Fruit fly (Drosophila melanogaster) whole organism, pupa: ENCODE results near the gene Argk2.

Experiments used
- CG10348 ChIP-seq: fragments of 200-800 bp; sonication (Bioruptor generic); IDR thresholded peaks from 2 replicates; pipeline ENCODE4 v1.3.6; 2022; ENCODE audit warnings: missing biosample characterization, missing genetic modification characterization
- CG12605 ChIP-seq: fragments of 200-800 bp; sonication (Bioruptor generic); IDR thresholded peaks from 2 replicates; pipeline ENCODE4 v1.3.6; 2022; ENCODE audit warnings: missing biosample characterization, missing genetic modification characterization
- CG13204 ChIP-seq: fragments of 200-800 bp; sonication (Bioruptor generic); optimal IDR thresholded peaks from 2 replicates; lab custom pipeline; 2018; ENCODE audit warnings: missing biosample characterization, mild to moderate bottlenecking, missing genetic modification characterization, moderate library complexity
- CG14655 ChIP-seq: fragments of 200-800 bp; sonication (Bioruptor generic); optimal IDR thresholded peaks from 3 replicates; lab custom pipeline; 2017; ENCODE audit warnings: mild to moderate bottlenecking, missing biosample characterization, missing genetic modification reagents, missing genetic modification characterization
- CG15710 ChIP-seq: fragments of 200-800 bp; sonication (Bioruptor generic); optimal IDR thresholded peaks from 2 replicates; lab custom pipeline; 2018; ENCODE audit warnings: missing biosample characterization, mild to moderate bottlenecking, missing genetic modification characterization, moderate library complexity
- CG17806 ChIP-seq: fragments of 200-800 bp; sonication (Bioruptor generic); optimal IDR thresholded peaks from 2 replicates; lab custom pipeline; 2018; ENCODE audit warnings: missing biosample characterization, mild to moderate bottlenecking, missing genetic modification characterization, moderate library complexity
- CG32121 ChIP-seq: fragments of 200-800 bp; sonication (Bioruptor generic); IDR thresholded peaks from 2 replicates; pipeline ENCODE4 v1.3.6; 2022; ENCODE audit warnings: missing biosample characterization, missing genetic modification characterization
- CG34367 ChIP-seq: fragments of 200-800 bp; sonication (Bioruptor generic); optimal IDR thresholded peaks from 2 replicates; lab custom pipeline; 2018; ENCODE audit warnings: missing biosample characterization, mild to moderate bottlenecking, missing genetic modification characterization
- CG4496 ChIP-seq: fragments of 200-800 bp; sonication (Bioruptor generic); IDR thresholded peaks from 3 replicates; pipeline ENCODE4 v1.3.6; 2022; ENCODE audit warnings: missing biosample characterization, missing genetic modification characterization
- CG8159 ChIP-seq: fragments of 200-800 bp; sonication (Bioruptor generic); optimal IDR thresholded peaks from 3 replicates; lab custom pipeline; 2018; ENCODE audit warnings: missing biosample characterization, mild to moderate bottlenecking, missing genetic modification characterization, moderate library complexity
- CG8301 ChIP-seq: fragments of 200-800 bp; sonication (Bioruptor generic); optimal IDR thresholded peaks from 2 replicates; lab custom pipeline; 2018; ENCODE audit warnings: missing biosample characterization, mild to moderate bottlenecking, missing genetic modification characterization
- CG9948 ChIP-seq: fragments of 200-800 bp; sonication (Bioruptor generic); optimal IDR thresholded peaks from 2 replicates; lab custom pipeline; 2018; ENCODE audit warnings: missing biosample characterization, mild to moderate bottlenecking, missing genetic modification characterization, moderate library complexity
- D1 ChIP-seq: fragments of 200-800 bp; sonication (Bioruptor generic); optimal IDR thresholded peaks from 2 replicates; lab custom pipeline; 2018; ENCODE audit warnings: missing biosample characterization, mild to moderate bottlenecking, missing genetic modification characterization, moderate library complexity
- EcR ChIP-seq: fragments of 200-800 bp; sonication (Bioruptor generic); optimal IDR thresholded peaks from 3 replicates; lab custom pipeline; 2019; ENCODE audit warnings: missing biosample characterization, missing genetic modification characterization, mild to moderate bottlenecking, moderate library complexity, missing genetic modification reagents
- Ets98B ChIP-seq: fragments of 200-800 bp; sonication (Bioruptor generic); IDR thresholded peaks from 2 replicates; pipeline ENCODE4 v1.3.6; 2022; ENCODE audit warnings: missing biosample characterization, missing genetic modification characterization
- Pif1A ChIP-seq: fragments of 200-800 bp; sonication (Bioruptor generic); optimal IDR thresholded peaks from 3 replicates; lab custom pipeline; 2016; ENCODE audit warnings: missing biosample characterization, missing genetic modification characterization
- Pif1B ChIP-seq: fragments of 200-800 bp; sonication (Bioruptor generic); optimal IDR thresholded peaks from 3 replicates; lab custom pipeline; 2016; ENCODE audit warnings: missing biosample characterization, missing genetic modification characterization
- Snoo ChIP-seq: fragments of 200-800 bp; sonication (Bioruptor generic); optimal IDR thresholded peaks from 3 replicates; lab custom pipeline; 2017; ENCODE audit warnings: missing biosample characterization, mild to moderate bottlenecking, missing genetic modification characterization, inconsistent platforms
- fd96Ca ChIP-seq: fragments of 200-800 bp; sonication (Bioruptor generic); IDR thresholded peaks from 3 replicates; pipeline ENCODE4 v1.3.6; 2022; ENCODE audit warnings: missing biosample characterization, missing genetic modification characterization
- gl ChIP-seq: fragments of 200-800 bp; sonication (Bioruptor generic); optimal IDR thresholded peaks from 2 replicates; lab custom pipeline; 2018; ENCODE audit warnings: missing biosample characterization, mild to moderate bottlenecking, missing genetic modification characterization
- rn ChIP-seq: fragments of 200-800 bp; sonication (Bioruptor generic); IDR thresholded peaks from 2 replicates; pipeline ENCODE4 v1.3.6; 2022; ENCODE audit warnings: missing biosample characterization, missing genetic modification characterization

Argk2 gene

dm6 chr3L:9047062-9047461 lies at the start of gene Argk2:
Argk2 (plus strand) TSS chr3L:9047439.
- TF ChIP-seq CG4496 (GFP tag; lab: Robert Waterston, UW) (peak; percentile 55; the same call in 2 of the 3 replicates), fd96Ca (no peak), CG15710 (tag; lab: Kevin White, UChicago) (no peak), CG9948 (tag; lab: Kevin White, UChicago) (no peak), gl (tag; lab: Kevin White, UChicago) (no peak), CG12605 (GFP tag; lab: Robert Waterston, UW) (no peak)

dm6 chr3L:8997686-8998239 lies 49.5 kb upstream of the Argk2 start, which contains the start of the genes smg and CG5087:
smg (minus strand) TSS chr3L:8997989.
CG5087 (plus strand) TSS chr3L:8998184.
- TF ChIP-seq CG9948 (tag; lab: Kevin White, UChicago), result no peak
- TF ChIP-seq CG17806 (tag; lab: Kevin White, UChicago), result no peak
- TF ChIP-seq CG8159 (tag; lab: Kevin White, UChicago), result no peak
- 0 out of 2 replicates have a peak, but pooled peaks have one; percentile 10 for TF ChIP-seq rn (GFP tag; lab: Robert Waterston, UW)
- no peak for TF ChIP-seq CG4496 (GFP tag; lab: Robert Waterston, UW)
- no peak for TF ChIP-seq CG12605 (GFP tag; lab: Robert Waterston, UW)
- TF ChIP-seq CG8301 (tag; lab: Kevin White, UChicago), result no peak
- TF ChIP-seq gl (tag; lab: Kevin White, UChicago), result no peak
- TF ChIP-seq Pif1A, result no peak
- TF ChIP-seq Snoo (tag; lab: Kevin White, UChicago), result no peak
- TF ChIP-seq D1 (tag; lab: Kevin White, UChicago), result no peak
- TF ChIP-seq CG32121 (GFP tag; lab: Robert Waterston, UW), result peak; percentile 22; the same call in 1 of the 2 replicates

- TF ChIP-seq Snoo (tag; lab: Kevin White, UChicago) (no peak), CG32121 (GFP tag; lab: Robert Waterston, UW) (no peak), gl (tag; lab: Kevin White, UChicago) (no peak), CG15710 (tag; lab: Kevin White, UChicago) (no peak), CG13204 (no peak), CG14655 (no peak), fd96Ca (no peak), CG8301 (tag; lab: Kevin White, UChicago) (no peak), Pif1B (GFP tag; lab: Kevin White, UChicago) (no peak), D1 (tag; lab: Kevin White, UChicago) (no peak), CG8159 (tag; lab: Kevin White, UChicago) (no peak), EcR (GFP tag; lab: Kevin White, UChicago) (no peak), Pif1A (no peak), CG17806 (tag; lab: Kevin White, UChicago) (no peak), Ets98B (no peak), CG4496 (GFP tag; lab: Robert Waterston, UW) (no peak), CG34367 (tag; lab: Kevin White, UChicago) (no peak), CG10348 (no peak), CG12605 (GFP tag; lab: Robert Waterston, UW) (no peak)
Measured at dm6 chr3L:9002527-9002926, 44.7 kb upstream of the Argk2 start.

- TF ChIP-seq CG32121 (GFP tag; lab: Robert Waterston, UW) (no peak), D1 (tag; lab: Kevin White, UChicago) (no peak), CG15710 (tag; lab: Kevin White, UChicago) (no peak), fd96Ca (no peak), CG4496 (GFP tag; lab: Robert Waterston, UW) (no peak), CG17806 (tag; lab: Kevin White, UChicago) (no peak)
Measured at dm6 chr3L:9003369-9003768, 43.9 kb upstream of the Argk2 start.

dm6 chr3L:9004788-9005246 lies 42.4 kb upstream of the Argk2 start, which contains the start of gene Doc3:
Doc3 (plus strand) TSS chr3L:9005196.
- TF ChIP-seq gl (tag; lab: Kevin White, UChicago), result peak; percentile 6
- 0 out of 3 replicates have a peak, but pooled peaks have one; percentile 25 for TF ChIP-seq CG4496 (GFP tag; lab: Robert Waterston, UW)
- no peak for TF ChIP-seq CG12605 (GFP tag; lab: Robert Waterston, UW)
- no peak for TF ChIP-seq CG8301 (tag; lab: Kevin White, UChicago)
- TF ChIP-seq CG14655, result no peak
- no peak for TF ChIP-seq Snoo (tag; lab: Kevin White, UChicago)
- TF ChIP-seq CG17806 (tag; lab: Kevin White, UChicago), result no peak
- TF ChIP-seq CG32121 (GFP tag; lab: Robert Waterston, UW), result no peak
- no peak for TF ChIP-seq Pif1A
- TF ChIP-seq D1 (tag; lab: Kevin White, UChicago), result no peak
- TF ChIP-seq CG13204, result peak; percentile 38
- TF ChIP-seq EcR (GFP tag; lab: Kevin White, UChicago), result peak; percentile 70
- no peak for TF ChIP-seq fd96Ca
- TF ChIP-seq CG10348, result no peak
- no peak for TF ChIP-seq CG15710 (tag; lab: Kevin White, UChicago)
- TF ChIP-seq Pif1B (GFP tag; lab: Kevin White, UChicago), result no peak
- no peak for TF ChIP-seq CG9948 (tag; lab: Kevin White, UChicago)
- TF ChIP-seq Ets98B, result 0 out of 2 replicates have a peak, but pooled peaks have one; percentile 22
- no peak for TF ChIP-seq rn (GFP tag; lab: Robert Waterston, UW)
- TF ChIP-seq CG8159 (tag; lab: Kevin White, UChicago), result no peak
- no peak for TF ChIP-seq CG34367 (tag; lab: Kevin White, UChicago)

dm6 chr3L:9009738-9010137 lies 37.5 kb upstream of the Argk2 start, which contains the start of gene CG5194:
CG5194 (minus strand) TSS chr3L:9009838.
- TF ChIP-seq CG13204 (no peak), CG15710 (tag; lab: Kevin White, UChicago) (no peak), CG32121 (GFP tag; lab: Robert Waterston, UW) (no peak), EcR (GFP tag; lab: Kevin White, UChicago) (no peak), CG34367 (tag; lab: Kevin White, UChicago) (no peak), CG17806 (tag; lab: Kevin White, UChicago) (no peak), fd96Ca (no peak), gl (tag; lab: Kevin White, UChicago) (no peak), Pif1A (no peak), CG8159 (tag; lab: Kevin White, UChicago) (no peak), rn (GFP tag; lab: Robert Waterston, UW) (no peak), Ets98B (no peak), CG10348 (no peak), CG14655 (no peak), CG4496 (GFP tag; lab: Robert Waterston, UW) (no peak)
- TF ChIP-seq, all 21 proteins: peak for 0
